Worm (Caenorhabditis elegans) whole organism, young adult: ENCODE results near the gene nhr-252.

Experiments
- B0035.1 ChIP-seq: sonication (generic microtip); optimal IDR thresholded peaks from 2 replicates; lab custom pipeline; 2016; ENCODE audit warnings: missing genetic modification characterization, mild to moderate bottlenecking, missing compliant biosample characterization, missing genotype, missing genetic modification reagents
- C06A6.2 ChIP-seq: fragments of 200-800 bp; sonication (Bioruptor generic); conservative IDR thresholded peaks from 2 replicates; pipeline ENCODE4 v1.3.6; 2022; ENCODE audit warnings: missing genetic modification characterization, missing compliant biosample characterization
- C17E4.6 ChIP-seq: fragments of 200-800 bp; sonication (Bioruptor generic); IDR thresholded peaks from 2 replicates; pipeline ENCODE4 v1.3.6; 2022; ENCODE audit warnings: missing genetic modification reagents, missing genetic modification characterization, missing compliant biosample characterization
- D2030.7 ChIP-seq: fragments of 200-800 bp; sonication (Bioruptor generic); IDR thresholded peaks from 2 replicates; pipeline ENCODE4 v1.3.6; 2022; ENCODE audit warnings: missing genetic modification reagents, missing genetic modification characterization, missing compliant biosample characterization
- F10E7.11 ChIP-seq: sonication (generic microtip); optimal IDR thresholded peaks from 2 replicates; lab custom pipeline; 2017; ENCODE audit warnings: mild to moderate bottlenecking, missing genetic modification characterization, moderate library complexity, missing compliant biosample characterization
- F39B2.1 ChIP-seq: fragments of 200-800 bp; sonication (Bioruptor generic); IDR thresholded peaks from 2 replicates; pipeline ENCODE4 v1.3.6; 2022; ENCODE audit warnings: missing genetic modification reagents, missing genetic modification characterization, missing compliant biosample characterization
- T07F8.4 ChIP-seq: sonication (generic microtip); optimal IDR thresholded peaks from 2 replicates; lab custom pipeline; 2016; ENCODE audit warnings: mild to moderate bottlenecking, missing genetic modification characterization, moderate library complexity, missing compliant biosample characterization
- Y53F4B.3 ChIP-seq: fragments of 200-800 bp; sonication (Bioruptor generic); IDR thresholded peaks from 2 replicates; pipeline ENCODE4 v1.3.6; 2022; ENCODE audit warnings: missing genetic modification reagents, missing genetic modification characterization, missing compliant biosample characterization
- ZK185.1 ChIP-seq: sonication (generic microtip); optimal IDR thresholded peaks from 2 replicates; lab custom pipeline; 2016; ENCODE audit warnings: mild to moderate bottlenecking, missing genetic modification characterization, missing compliant biosample characterization; ENCODE audit not compliant: poor library complexity, severe bottlenecking
- aptf-3 ChIP-seq: fragments of 200-800 bp; sonication (Bioruptor generic); IDR thresholded peaks from 2 replicates; pipeline ENCODE4 v1.3.6; 2022; ENCODE audit warnings: missing genetic modification characterization, missing compliant biosample characterization
- bed-1 ChIP-seq: fragments of 200-800 bp; sonication (Bioruptor generic); IDR thresholded peaks from 2 replicates; pipeline ENCODE4 v1.3.6; 2022; ENCODE audit warnings: missing genetic modification reagents, missing genetic modification characterization, missing compliant biosample characterization
- bed-2 ChIP-seq: fragments of 200-800 bp; sonication (Bioruptor generic); IDR thresholded peaks from 2 replicates; pipeline ENCODE4 v1.3.6; 2022; ENCODE audit warnings: missing genetic modification reagents, missing genetic modification characterization, missing compliant biosample characterization
- ccch-3 ChIP-seq: fragments of 200-800 bp; sonication (Bioruptor generic); optimal IDR thresholded peaks from 2 replicates; lab custom pipeline; 2018; ENCODE audit warnings: mild to moderate bottlenecking, missing genetic modification characterization, missing compliant biosample characterization
- cebp-2 ChIP-seq: fragments of 200-800 bp; sonication (Bioruptor generic); IDR thresholded peaks from 2 replicates; pipeline ENCODE4 v1.3.6; 2022; ENCODE audit warnings: missing genetic modification characterization, missing compliant biosample characterization
- ceh-91 ChIP-seq: fragments of 200-800 bp; sonication (Bioruptor generic); IDR thresholded peaks from 2 replicates; pipeline ENCODE4 v1.3.6; 2022; ENCODE audit warnings: missing genetic modification reagents, missing genetic modification characterization, missing compliant biosample characterization
- efl-1 ChIP-seq: fragments of 150-350 bp; optimal IDR thresholded peaks from 2 replicates; lab custom pipeline; 2014; ENCODE audit warnings: missing biosample characterization, missing genetic modification reagents, missing genetic modification characterization
- egrh-3 ChIP-seq: fragments of 200-800 bp; sonication (Bioruptor generic); IDR thresholded peaks from 2 replicates; pipeline ENCODE4 v1.3.6; 2022; ENCODE audit warnings: missing genetic modification reagents, missing genetic modification characterization, missing compliant biosample characterization
- ekl-4 ChIP-seq: fragments of 200-800 bp; sonication (Bioruptor generic); IDR thresholded peaks from 2 replicates; pipeline ENCODE4 v1.3.6; 2022; ENCODE audit warnings: missing genetic modification reagents, missing genetic modification characterization, missing compliant biosample characterization
- hlh-26 ChIP-seq: fragments of 200-800 bp; sonication (Bioruptor generic); conservative IDR thresholded peaks from 2 replicates; pipeline ENCODE4 v1.3.6; 2022; ENCODE audit warnings: missing genetic modification reagents, missing genetic modification characterization, missing compliant biosample characterization
- lin-54 ChIP-seq: fragments of 200-800 bp; sonication (Bioruptor generic); optimal IDR thresholded peaks from 2 replicates; lab custom pipeline; 2018; ENCODE audit warnings: mild to moderate bottlenecking, missing genetic modification characterization, missing compliant biosample characterization
- lir-1 ChIP-seq: fragments of 200-800 bp; sonication (Bioruptor generic); conservative IDR thresholded peaks from 2 replicates; pipeline ENCODE4 v1.3.6; 2022; ENCODE audit warnings: missing genetic modification reagents, missing genetic modification characterization, missing compliant biosample characterization
- lsl-1 ChIP-seq: fragments of 200-800 bp; sonication (Bioruptor generic); optimal IDR thresholded peaks from 2 replicates; lab custom pipeline; 2018; ENCODE audit warnings: mild to moderate bottlenecking, missing genetic modification characterization, moderate library complexity, missing compliant biosample characterization
- madf-10 ChIP-seq: sonication (generic microtip); optimal IDR thresholded peaks from 2 replicates; lab custom pipeline; 2016; ENCODE audit warnings: mild to moderate bottlenecking, missing genetic modification characterization, missing compliant biosample characterization
- madf-8 ChIP-seq: fragments of 200-800 bp; sonication (Bioruptor generic); conservative IDR thresholded peaks from 2 replicates; pipeline ENCODE4 v1.3.6; 2022; ENCODE audit warnings: missing genetic modification reagents, missing genetic modification characterization, missing compliant biosample characterization
- mxl-1 ChIP-seq: sonication (generic microtip); optimal IDR thresholded peaks from 2 replicates; lab custom pipeline; 2016; ENCODE audit warnings: missing genetic modification characterization, missing compliant biosample characterization
- nhr-179 ChIP-seq: sonication (generic microtip); optimal IDR thresholded peaks from 2 replicates; lab custom pipeline; 2016; ENCODE audit warnings: mild to moderate bottlenecking, missing genetic modification characterization, missing compliant biosample characterization
- nhr-80 ChIP-seq: sonication (generic microtip); optimal IDR thresholded peaks from 2 replicates; lab custom pipeline; 2016; ENCODE audit warnings: missing genetic modification characterization, missing compliant biosample characterization
- sdz-38 ChIP-seq: sonication (generic microtip); optimal IDR thresholded peaks from 2 replicates; lab custom pipeline; 2016; ENCODE audit warnings: missing genotype, missing genetic modification characterization, missing compliant biosample characterization
- snpc-1.1 ChIP-seq: sonication (generic microtip); optimal IDR thresholded peaks from 2 replicates; lab custom pipeline; 2017; ENCODE audit warnings: missing genetic modification characterization, mild to moderate bottlenecking, missing compliant biosample characterization, antibody characterized with exemption, moderate library complexity, missing genotype, missing genetic modification reagents; ENCODE audit not compliant: insufficient read depth
- somi-1 ChIP-seq: fragments of 200-800 bp; sonication (Bioruptor generic); optimal IDR thresholded peaks from 2 replicates; lab custom pipeline; 2018; ENCODE audit warnings: mild to moderate bottlenecking, missing genetic modification characterization, missing compliant biosample characterization
- ztf-18 ChIP-seq: sonication (generic microtip); optimal IDR thresholded peaks from 2 replicates; lab custom pipeline; 2016; ENCODE audit warnings: missing genotype, mild to moderate bottlenecking, missing genetic modification characterization, missing compliant biosample characterization
- ztf-22 ChIP-seq: fragments of 200-800 bp; sonication (Bioruptor generic); optimal IDR thresholded peaks from 2 replicates; lab custom pipeline; 2018; ENCODE audit warnings: mild to moderate bottlenecking, missing genetic modification characterization, moderate library complexity, missing compliant biosample characterization

The nhr-252 gene

DNA sequence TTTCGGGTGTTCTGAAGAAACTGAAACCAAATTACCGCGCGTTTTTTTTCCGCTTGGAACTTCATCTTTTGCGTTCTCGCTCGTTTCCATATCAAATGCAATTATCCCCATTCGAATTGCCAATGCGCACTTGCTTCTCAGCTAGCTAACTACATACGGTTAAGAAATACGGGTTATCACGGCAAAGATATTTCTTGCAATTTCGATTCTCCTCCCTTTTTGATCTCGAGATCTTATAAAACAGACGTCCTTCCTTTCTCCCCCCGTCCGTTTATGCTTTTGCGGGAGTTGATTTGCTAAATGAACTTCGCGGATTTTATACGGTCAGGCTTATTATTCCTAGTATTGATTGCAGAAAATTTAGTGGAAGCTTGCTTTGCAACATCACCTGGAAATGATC is 24.4 kb downstream of the nhr-252 start, which contains the start of gene B0554.4:
B0554.4 (plus strand) TSS at position 301 of the 400 bp plus-strand sequence.
- no peak for TF ChIP-seq ceh-91 (GFP tag; lab: Robert Waterston, UW)
- no peak for TF ChIP-seq D2030.7 (GFP tag; lab: Robert Waterston, UW)
- TF ChIP-seq madf-8 (GFP tag; lab: Robert Waterston, UW) = no peak
- no peak for TF ChIP-seq lin-54 (GFP tag; lab: Kevin White, UChicago)
- no peak for TF ChIP-seq somi-1 (GFP tag; lab: Kevin White, UChicago)
- TF ChIP-seq F39B2.1 (GFP tag; lab: Robert Waterston, UW) = no peak
- no peak for TF ChIP-seq T07F8.4
- TF ChIP-seq C17E4.6 (GFP tag; lab: Robert Waterston, UW) = no peak
- no peak for TF ChIP-seq ztf-22 (GFP tag; lab: Kevin White, UChicago)
- TF ChIP-seq F10E7.11 (tag; lab: Kevin White, UChicago) = no peak
- TF ChIP-seq bed-2 (GFP tag; lab: Robert Waterston, UW) = no peak
- TF ChIP-seq lsl-1 = no peak
- no peak for TF ChIP-seq ccch-3
- TF ChIP-seq nhr-179 (tag; lab: Kevin White, UChicago) = no peak
- no peak for TF ChIP-seq aptf-3 (GFP tag; lab: Robert Waterston, UW)
- no peak for TF ChIP-seq ekl-4 (GFP tag; lab: Robert Waterston, UW)
- no peak for TF ChIP-seq Y53F4B.3 (GFP tag; lab: Robert Waterston, UW)
- TF ChIP-seq mxl-1 (tag; lab: Kevin White, UChicago) = no peak
- no peak for TF ChIP-seq lir-1 (GFP tag; lab: Robert Waterston, UW)
- TF ChIP-seq, all 124 proteins: peak for 0

DNA sequence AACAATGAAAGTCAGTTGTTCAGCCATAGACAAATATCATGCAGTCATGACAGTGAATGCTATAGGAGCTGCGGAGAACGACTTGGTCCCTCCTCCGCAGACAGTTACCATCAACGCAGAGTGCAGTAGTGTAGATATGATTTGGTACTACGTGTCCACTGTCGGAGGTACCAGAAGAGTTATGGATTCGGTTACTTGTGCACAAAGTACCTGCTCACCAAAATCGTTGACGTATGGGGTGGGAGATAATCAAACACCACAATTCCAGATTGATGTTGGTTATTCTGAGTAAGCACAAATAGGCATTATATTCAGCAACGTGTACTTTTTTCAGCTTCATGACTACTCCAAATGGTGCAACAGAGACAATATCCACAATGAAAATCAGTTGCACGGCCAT is 28.6 kb downstream of the nhr-252 start:
- TF ChIP-seq nhr-80 (tag; lab: Kevin White, UChicago) (no peak), lsl-1 (no peak), bed-1 (GFP tag; lab: Robert Waterston, UW) (no peak)

DNA sequence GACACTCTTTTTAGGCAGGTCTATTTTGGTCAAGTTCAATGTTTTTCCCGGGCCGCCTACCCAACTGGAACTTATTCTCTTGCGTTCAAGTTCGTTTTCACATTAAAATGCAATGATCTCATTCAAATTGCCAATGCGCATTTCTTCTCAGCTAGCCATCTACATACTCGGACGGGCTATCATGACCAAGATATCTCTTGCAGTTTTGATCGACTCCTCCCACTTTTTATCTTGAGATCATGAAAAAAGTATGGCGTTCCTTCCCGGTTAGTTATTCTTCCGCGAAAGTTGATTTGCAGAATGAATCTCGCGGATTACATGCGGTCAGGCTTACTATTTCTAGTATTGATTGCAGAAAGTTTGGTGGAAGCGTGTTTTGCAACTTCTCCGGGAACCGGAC is 29.5 kb downstream of the nhr-252 start, which contains the start of gene B0554.2:
B0554.2 (plus strand) TSS at position 301 of the 400 bp plus-strand sequence.
- TF ChIP-seq madf-8 (GFP tag; lab: Robert Waterston, UW) (no peak), nhr-179 (tag; lab: Kevin White, UChicago) (no peak), ztf-18 (tag; lab: Kevin White, UChicago) (no peak), ZK185.1 (tag; lab: Kevin White, UChicago) (no peak)

DNA sequence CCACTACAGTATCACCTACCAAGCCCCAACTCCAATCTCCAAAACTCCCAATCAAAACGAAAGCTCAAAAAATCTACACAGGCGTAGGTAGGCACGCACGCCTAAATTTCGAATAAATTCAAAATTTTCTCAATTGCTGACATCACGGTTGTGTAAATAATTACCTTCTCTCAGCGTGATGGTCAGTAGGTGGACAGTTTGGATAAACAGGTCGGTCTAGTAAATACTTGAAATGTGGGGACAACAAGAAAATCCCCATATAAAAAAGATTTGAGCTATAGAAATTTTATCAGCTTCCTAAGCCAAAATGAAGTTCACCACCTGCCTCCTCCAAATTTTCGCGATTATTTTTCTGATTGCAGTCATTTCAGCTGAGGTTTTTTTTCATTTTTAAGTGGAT is 33.7 kb downstream of the nhr-252 start, which contains the start of gene B0554.1:
B0554.1 (plus strand) TSS at position 301 of the 400 bp plus-strand sequence.
- TF ChIP-seq madf-10 (tag; lab: Kevin White, UChicago) (no peak), bed-1 (GFP tag; lab: Robert Waterston, UW) (no peak), B0035.1 (tag; lab: Kevin White, UChicago) (no peak)

DNA sequence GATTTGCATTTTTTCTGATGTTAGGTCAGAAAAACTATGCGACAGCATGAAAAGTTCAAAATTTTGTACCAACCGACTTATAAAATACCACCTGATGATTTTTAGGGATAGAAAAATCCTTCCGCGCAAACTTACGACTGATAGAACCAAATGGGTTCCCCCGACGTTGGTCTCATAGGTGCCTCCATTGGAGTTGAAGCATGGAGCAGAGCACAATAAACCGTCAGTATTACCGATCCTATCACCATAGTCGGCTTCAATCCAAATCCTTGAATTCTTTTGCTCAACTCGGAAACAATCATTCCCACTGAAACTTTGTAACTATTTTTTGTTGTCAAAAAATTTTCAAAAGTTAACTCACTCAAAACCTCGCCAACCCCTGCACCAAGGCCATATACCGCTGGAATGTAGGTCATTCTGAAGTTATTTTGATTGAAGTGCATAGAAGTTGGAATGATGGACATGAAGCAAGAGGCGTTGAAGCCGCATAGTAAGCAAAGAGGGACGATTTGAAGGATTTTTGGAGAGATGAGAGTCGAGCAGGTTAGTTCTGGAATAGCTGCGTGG is 34.8 kb downstream of the nhr-252 start:
- TF ChIP-seq ZK185.1 (tag; lab: Kevin White, UChicago) (no peak), efl-1 (GFP tag; lab: Kevin White, UChicago) (no peak), lin-54 (GFP tag; lab: Kevin White, UChicago) (no peak)
- TF ChIP-seq, all 124 proteins: peak for 0

DNA sequence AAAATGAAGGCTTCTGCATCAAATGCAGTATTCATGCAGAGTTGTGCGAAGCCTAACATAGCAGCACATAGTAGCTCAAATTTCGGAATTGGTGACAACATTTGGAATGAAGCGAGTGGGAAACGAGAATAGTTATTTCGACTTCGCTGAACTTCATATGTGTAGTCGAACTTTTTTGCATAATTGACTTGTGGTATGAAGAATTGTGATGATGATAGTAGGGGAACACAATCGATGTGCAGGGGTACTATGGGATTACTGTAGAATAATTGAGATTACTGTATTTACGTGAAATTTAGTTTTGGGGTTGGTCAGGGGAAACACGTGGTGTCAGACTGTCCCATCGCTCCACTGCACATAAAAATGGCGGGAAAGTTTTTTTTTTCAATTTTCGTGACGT is 36.5 kb downstream of the nhr-252 start, which contains the start of gene B0554.7:
B0554.7 (minus strand) TSS at position 101 of the 400 bp plus-strand sequence.
- TF ChIP-seq nhr-179 (tag; lab: Kevin White, UChicago) = no peak
- no peak for TF ChIP-seq egrh-3 (GFP tag; lab: Robert Waterston, UW)
- TF ChIP-seq sdz-38 (tag; lab: Kevin White, UChicago) = no peak
- no peak for TF ChIP-seq snpc-1.1
- no peak for TF ChIP-seq bed-1 (GFP tag; lab: Robert Waterston, UW)
- TF ChIP-seq ZK185.1 (tag; lab: Kevin White, UChicago) = no peak
- TF ChIP-seq hlh-26 (GFP tag; lab: Robert Waterston, UW) = no peak
- no peak for TF ChIP-seq C06A6.2 (GFP tag; lab: Robert Waterston, UW)
- no peak for TF ChIP-seq cebp-2 (GFP tag; lab: Robert Waterston, UW)
- TF ChIP-seq efl-1 (GFP tag; lab: Kevin White, UChicago) = no peak
